Fruit fly (Drosophila melanogaster) whole organism: ENCODE measurements around the gene mRpS7.

Experiments
- CG8478 ChIP-seq: fragments of >200 bp; optimal IDR thresholded peaks from 2 replicates; lab custom pipeline; 2018; ENCODE audit warnings: inconsistent platforms
- EcR ChIP-seq, 2 experiments: fragments of >200 bp; optimal IDR thresholded peaks; 2 replicates each; lab custom pipeline; 2017; ENCODE audit warnings: missing biosample characterization in 2 of 2, missing genetic modification characterization in 2 of 2, missing genetic modification reagents in 2 of 2
- psq ChIP-seq: fragments of >200 bp; optimal IDR thresholded peaks from 2 replicates; lab custom pipeline; 2017

DNA sequence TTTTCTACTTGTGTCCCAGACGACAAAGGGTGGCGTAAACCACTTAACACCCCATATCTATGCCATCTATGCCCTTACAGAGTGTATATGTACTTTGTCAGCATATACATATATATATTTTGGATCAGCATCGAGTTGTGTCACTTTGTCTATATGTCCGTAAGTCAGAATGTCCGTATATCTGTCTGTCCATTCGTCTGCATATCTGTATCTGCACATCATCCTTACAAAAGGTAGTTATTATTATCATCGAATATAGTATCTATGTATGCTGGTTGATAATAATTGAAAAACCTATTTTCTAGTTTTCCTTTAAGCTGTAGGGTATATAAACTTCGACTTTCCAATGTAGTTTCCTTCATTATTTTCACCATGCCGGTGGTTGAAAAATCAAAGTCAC is 35.3 kb upstream of the mRpS7 start:
- TF ChIP-seq psq (no peak), CG8478 (lab: Kevin White, UChicago) (no peak), EcR (GFP tag; optimal IDR thresholded peaks at IDR 0.05; lab: Kevin White, UChicago) (no peak)
